ENCODE assay signal across 2 fruit fly cellular contexts in genomic region chr2L:779123-779584, dm6.
A peak's percentile ranks its signal among the peaks of the same experiment; 100 is the strongest.
TF ChIP-seq lines count a peak whose summit lies in the region.

CG13947 (plus strand) TSS chr2L:779173.

- no peak for TF ChIP-seq CTCF in whole organism, embryonic (GFP tag; optimal IDR thresholded peaks at IDR 0.05; lab: Kevin White, UChicago)

TF ChIP-seq in whole organism, embryonic, 481 proteins besides CTCF, POLR2A, EP300 and RAD21:
- no peak for TF ChIP-seq CG7745 (tag; optimal IDR thresholded peaks at IDR 0.05; lab: Kevin White, UChicago)
- peak; percentile 96 for TF ChIP-seq Hr39 (optimal IDR thresholded peaks at IDR 0.05; lab: Kevin White, UChicago)
- TF ChIP-seq stc (GFP tag; IDR thresholded peaks at IDR 0.05; lab: Robert Waterston, UW): no peak
- TF ChIP-seq CG10979 (tag; optimal IDR thresholded peaks at IDR 0.05; lab: Kevin White, UChicago): no peak
- TF ChIP-seq CG11560 (tag; IDR thresholded peaks at IDR 0.05; lab: Robert Waterston, UW): peak; percentile 11; the same call in 1 of the 3 replicates

TF ChIP-seq in whole organism, wandering third instar larva, 38 proteins besides CTCF, POLR2A, EP300 and RAD21:
- peak; percentile 99 for TF ChIP-seq Dfd (GFP tag; optimal IDR thresholded peaks at IDR 0.05; lab: Kevin White, UChicago)
- no peak for TF ChIP-seq jim (GFP tag; optimal IDR thresholded peaks at IDR 0.05; lab: Kevin White, UChicago)

Comparison
In these comparisons a context has a peak if more than half of its experiments do, and no peak if none do; other contexts are left out.
1. Of the 10 proteins assayed by ChIP-seq in both whole organism, embryonic and whole organism, wandering third instar larva: peak only in whole organism, embryonic: none; only in whole organism, wandering third instar larva: Dfd; in both: none; in neither: 9.